Fruit fly (Drosophila melanogaster) whole organism, adult: Measurements from ENCODE around the gene CG8136.

ENCODE experiments used
- CG11617 ChIP-seq: fragments of 200-800 bp; sonication (Bioruptor generic); optimal IDR thresholded peaks from 2 replicates; lab custom pipeline; 2017; ENCODE audit warnings: mild to moderate bottlenecking, missing biosample characterization, missing genetic modification reagents, missing genetic modification characterization
- CG12768 ChIP-seq: fragments of 200-800 bp; sonication (Bioruptor generic); optimal IDR thresholded peaks from 2 replicates; lab custom pipeline; 2017; ENCODE audit warnings: missing biosample characterization, missing genetic modification characterization, mild to moderate bottlenecking, moderate library complexity, missing genetic modification reagents
- CG14711 ChIP-seq: fragments of 200-800 bp; sonication (Bioruptor generic); optimal IDR thresholded peaks from 2 replicates; lab custom pipeline; 2018; ENCODE audit warnings: missing biosample characterization, mild to moderate bottlenecking, missing genetic modification characterization, moderate library complexity
- CG1620 ChIP-seq: fragments of 200-800 bp; sonication (Bioruptor generic); optimal IDR thresholded peaks from 2 replicates; lab custom pipeline; 2016; ENCODE audit warnings: missing biosample characterization, missing genetic modification characterization
- CG33017 ChIP-seq: fragments of 200-800 bp; sonication (Bioruptor generic); optimal IDR thresholded peaks from 2 replicates; lab custom pipeline; 2018; ENCODE audit warnings: missing biosample characterization, mild to moderate bottlenecking, missing genetic modification characterization, moderate library complexity
- CG5204 ChIP-seq: fragments of 200-800 bp; sonication (Bioruptor generic); optimal IDR thresholded peaks from 2 replicates; lab custom pipeline; 2016; ENCODE audit warnings: missing biosample characterization, missing genetic modification characterization
- CG7045 ChIP-seq: fragments of 200-800 bp; sonication (Bioruptor generic); optimal IDR thresholded peaks from 2 replicates; lab custom pipeline; 2017; ENCODE audit warnings: missing biosample characterization, mild to moderate bottlenecking, missing genetic modification characterization
- CG7101 ChIP-seq: fragments of 200-800 bp; sonication (Bioruptor generic); optimal IDR thresholded peaks from 2 replicates; lab custom pipeline; 2018; ENCODE audit warnings: missing biosample characterization, mild to moderate bottlenecking, missing genetic modification characterization, moderate library complexity
- Crg-1 ChIP-seq: fragments of 200-800 bp; sonication (Bioruptor generic); optimal IDR thresholded peaks from 2 replicates; lab custom pipeline; 2016; ENCODE audit warnings: missing biosample characterization, missing genetic modification characterization
- Hr96 ChIP-seq: fragments of 200-800 bp; sonication (Bioruptor generic); optimal IDR thresholded peaks from 2 replicates; lab custom pipeline; 2016; ENCODE audit warnings: missing biosample characterization, missing genetic modification characterization
- Mnt ChIP-seq: fragments of 200-800 bp; sonication (Bioruptor generic); optimal IDR thresholded peaks from 2 replicates; lab custom pipeline; 2016; ENCODE audit warnings: missing biosample characterization, mild to moderate bottlenecking, missing genetic modification characterization
- cic ChIP-seq: fragments of 200-800 bp; sonication (Bioruptor generic); optimal IDR thresholded peaks from 2 replicates; lab custom pipeline; 2017; ENCODE audit warnings: missing biosample characterization, mild to moderate bottlenecking, missing genetic modification characterization, moderate library complexity
- cnc ChIP-seq, 2 experiments: fragments of >200 bp; optimal IDR thresholded peaks; 2 replicates each; lab custom pipeline; 2017
- kay ChIP-seq: fragments of 200-800 bp; sonication (Bioruptor generic); peaks from one replicate; lab custom pipeline; 2016; ENCODE audit warnings: missing biosample characterization, missing genetic modification characterization, borderline replicate concordance
- ovo ChIP-seq: fragments of 200-800 bp; sonication (Bioruptor generic); optimal IDR thresholded peaks from 2 replicates; lab custom pipeline; 2016; ENCODE audit warnings: missing biosample characterization, missing genetic modification characterization
- pad ChIP-seq: fragments of 200-800 bp; sonication (Bioruptor generic); optimal IDR thresholded peaks from 3 replicates; lab custom pipeline; 2017; ENCODE audit warnings: missing biosample characterization, missing genetic modification characterization, mild to moderate bottlenecking, moderate library complexity, missing genetic modification reagents
- tj ChIP-seq: fragments of 200-800 bp; sonication (Bioruptor generic); optimal IDR thresholded peaks from 3 replicates; lab custom pipeline; 2017; ENCODE audit warnings: missing biosample characterization, mild to moderate bottlenecking, missing genetic modification characterization, moderate library complexity
- toe ChIP-seq: fragments of 200-800 bp; sonication (Bioruptor generic); optimal IDR thresholded peaks from 2 replicates; lab custom pipeline; 2016; ENCODE audit warnings: missing biosample characterization, missing genetic modification characterization

CG8136 gene

DNA sequence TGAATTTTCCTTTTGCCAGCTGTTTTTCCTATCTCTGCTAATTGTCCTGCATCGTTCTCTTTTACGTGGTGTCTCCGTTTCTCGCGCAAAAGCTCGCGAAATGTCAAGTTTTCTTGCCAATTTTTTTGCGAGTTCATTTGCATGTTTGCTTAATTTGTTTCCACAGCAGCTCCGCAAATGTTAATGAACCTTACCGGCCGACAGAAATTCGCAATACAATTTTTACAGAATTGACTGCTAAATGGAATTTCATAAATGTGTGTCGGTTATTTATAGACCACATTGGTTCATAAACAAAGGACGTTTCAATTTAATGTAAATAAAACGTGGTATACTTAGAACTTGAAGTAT, 27.6 kb downstream of the CG8136 start:
- TF ChIP-seq Mnt (GFP tag; lab: Kevin White, UChicago) = no peak
- TF ChIP-seq pad (GFP tag; lab: Kevin White, UChicago) = no peak

DNA sequence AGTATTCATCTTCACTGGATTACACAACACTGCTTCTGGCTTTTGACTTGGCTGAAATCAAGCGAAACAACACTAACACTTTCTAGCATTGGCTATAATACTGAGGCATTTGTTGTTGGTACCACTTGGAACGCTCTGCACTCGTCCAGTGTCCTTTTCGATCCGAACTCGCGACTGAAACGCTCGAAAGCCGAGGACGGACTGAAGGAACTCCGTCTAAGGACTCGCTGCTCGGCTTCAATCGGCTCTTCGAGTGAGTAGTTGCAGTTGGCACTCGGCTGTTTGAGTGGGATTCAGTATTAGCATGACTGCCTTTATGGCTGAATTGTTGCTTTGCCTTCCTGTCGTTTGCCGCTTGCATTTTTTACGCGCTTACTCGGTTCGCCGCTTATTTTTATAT, 46.8 kb downstream of the CG8136 start, which contains the start of the genes CG34135 and CG11768:
Gene CG34135, minus strand, starts transcription at position 194 of the 400 bp plus-strand sequence.
Gene CG11768, minus strand, starts transcription at position 203 of the 400 bp plus-strand sequence.
- no peak for TF ChIP-seq CG1620
- no peak for TF ChIP-seq Hr96 (GFP tag; lab: Kevin White, UChicago)
- no peak for TF ChIP-seq cnc (optimal IDR thresholded peaks at IDR 0.05; lab: Kevin White, UChicago)
- no peak for TF ChIP-seq Crg-1
- TF ChIP-seq CG11617 (GFP tag; lab: Kevin White, UChicago) = no peak
- no peak for TF ChIP-seq CG7045
- TF ChIP-seq pad (GFP tag; lab: Kevin White, UChicago) = no peak
- TF ChIP-seq tj = no peak
- TF ChIP-seq CG33017 (tag; lab: Kevin White, UChicago) = no peak
- TF ChIP-seq CG14711 (tag; lab: Kevin White, UChicago) = no peak
- no peak for TF ChIP-seq Mnt (GFP tag; lab: Kevin White, UChicago)
- TF ChIP-seq kay = no peak
- TF ChIP-seq CG12768 (GFP tag; lab: Kevin White, UChicago) = no peak

DNA sequence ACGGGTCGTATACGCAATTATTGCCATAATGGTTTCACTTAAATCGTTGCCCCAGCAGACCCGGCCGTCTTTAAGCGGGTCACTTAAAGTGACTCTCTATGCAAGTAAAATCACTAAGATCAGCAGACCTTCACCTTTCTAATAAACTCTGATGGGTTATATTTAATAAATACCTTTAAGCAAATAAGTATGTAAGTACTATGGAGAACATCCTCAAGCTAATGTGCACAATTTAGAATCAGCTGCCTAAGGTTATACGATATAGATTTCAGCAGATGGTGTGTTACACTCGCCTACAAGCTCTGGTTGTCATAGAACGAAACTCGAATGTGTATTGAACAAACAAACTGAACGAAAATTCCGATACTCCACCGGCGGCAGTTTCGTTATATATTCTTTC, 47.9 kb downstream of the CG8136 start, which contains the start of gene CG8236:
Gene CG8236, plus strand, starts transcription at position 301 of the 400 bp plus-strand sequence.
- TF ChIP-seq CG1620 (no peak), tj (no peak), cic (no peak), toe (GFP tag; lab: Kevin White, UChicago) (no peak), Mnt (GFP tag; lab: Kevin White, UChicago) (no peak), ovo (GFP tag; lab: Kevin White, UChicago) (no peak), Crg-1 (no peak), CG7045 (no peak), CG33017 (tag; lab: Kevin White, UChicago) (no peak), CG5204 (GFP tag; lab: Kevin White, UChicago) (no peak), CG11617 (GFP tag; lab: Kevin White, UChicago) (no peak)

DNA sequence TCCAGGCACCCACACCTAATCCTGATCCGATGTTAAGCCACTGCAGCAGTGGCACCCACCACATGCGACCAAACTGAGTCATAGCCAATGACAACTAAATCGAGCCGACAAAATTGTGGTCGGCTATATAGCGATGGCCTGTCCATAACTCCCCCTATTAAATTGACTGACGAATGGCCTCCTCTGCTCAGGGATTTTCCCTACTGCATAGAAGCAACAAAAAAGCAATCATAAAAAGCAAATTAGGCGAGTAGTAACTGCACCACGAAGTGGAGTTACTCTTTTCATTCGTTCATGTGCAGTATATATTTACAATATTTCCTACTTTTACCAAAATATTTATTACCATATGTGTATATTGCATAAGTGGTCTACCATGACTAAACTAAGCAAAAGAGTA, 51.4 kb downstream of the CG8136 start, which contains the start of gene CG13318:
Gene CG13318, minus strand, starts transcription at position 101 of the 400 bp plus-strand sequence.
- TF ChIP-seq CG12768 (GFP tag; lab: Kevin White, UChicago) = no peak
- no peak for TF ChIP-seq Hr96 (GFP tag; lab: Kevin White, UChicago)
- TF ChIP-seq CG14711 (tag; lab: Kevin White, UChicago) = no peak
- TF ChIP-seq CG11617 (GFP tag; lab: Kevin White, UChicago) = no peak
- no peak for TF ChIP-seq CG1620
- TF ChIP-seq CG7101 (tag; lab: Kevin White, UChicago) = no peak
- TF ChIP-seq Crg-1 = no peak
